Fruit fly (Drosophila melanogaster): ENCODE measurements around the gene Mst36Fa.

The Mst36Fa gene

DNA sequence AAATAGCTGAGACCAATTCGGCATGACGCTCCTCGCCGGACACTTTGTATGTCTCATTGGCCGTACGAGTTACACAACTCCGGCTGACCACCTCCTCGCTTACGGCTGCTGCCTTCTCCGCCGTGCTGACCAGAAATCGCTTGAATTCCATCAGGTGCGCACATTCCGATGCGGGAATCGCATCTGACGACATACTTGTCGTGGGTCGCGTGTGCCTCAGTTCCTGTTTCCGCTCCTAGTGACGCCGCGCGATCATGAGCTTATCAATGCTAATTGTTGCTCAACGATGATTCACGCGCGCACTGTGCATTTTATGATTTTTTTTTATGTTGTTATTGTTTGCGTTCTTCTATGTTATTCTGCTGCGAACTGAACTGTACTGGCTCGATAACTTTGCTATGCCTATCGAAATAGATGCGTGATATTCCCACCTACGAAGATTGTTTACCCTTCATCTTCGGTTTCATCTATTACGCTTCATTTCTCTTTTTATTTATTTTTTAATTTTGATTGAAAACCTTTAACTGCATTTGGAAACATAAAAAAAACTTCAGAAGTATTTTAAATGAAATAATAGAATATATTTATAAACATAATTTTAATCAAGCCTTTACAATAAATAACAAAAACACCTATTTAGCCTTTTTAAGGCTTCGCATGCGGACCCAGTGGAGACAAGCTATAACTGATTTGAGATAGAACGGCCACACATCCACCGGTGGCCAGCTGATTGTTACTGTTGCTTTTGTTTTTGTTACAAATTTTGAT is 26.1 kb upstream of the Mst36Fa start, which contains the start of the genes CG10376 and CG10343 (continued):
- TF ChIP-seq NC2β (GFP tag; optimal IDR thresholded peaks at IDR 0.05) (peak; percentile 18), BtbVII (GFP tag; optimal IDR thresholded peaks at IDR 0.05) (peak; percentile 68), Oaz (GFP tag; IDR thresholded peaks at IDR 0.05) (peak; percentile 76), CHES-1-like (GFP tag; optimal IDR thresholded peaks at IDR 0.05) (peak; percentile 49), nerfin-2 (GFP tag; IDR thresholded peaks at IDR 0.05; ENCODE audit: partially characterized antibody) (no peak), HHEX (GFP tag; optimal IDR thresholded peaks at IDR 0.05) (peak; percentile 77), Sox102F (GFP tag; optimal IDR thresholded peaks at IDR 0.05) (peak; percentile 91), pros (GFP tag; optimal IDR thresholded peaks at IDR 0.05) (no peak), CG12391 (tag; optimal IDR thresholded peaks at IDR 0.05) (peak; percentile 96), nerfin-1 (tag; optimal IDR thresholded peaks at IDR 0.05) (peak; percentile 99), fd96Cb (tag; optimal IDR thresholded peaks at IDR 0.05) (peak; percentile 91), eyg (GFP tag; optimal IDR thresholded peaks at IDR 0.05) (no peak), MTF-1 (GFP tag; optimal IDR thresholded peaks at IDR 0.05; ENCODE audit: borderline replicate concordance) (no peak), insv (GFP tag; optimal IDR thresholded peaks at IDR 0.05) (peak in 1 of 2 experiments; percentile 60), ase (GFP tag; IDR thresholded peaks at IDR 0.05) (peak; percentile 62; the same call in 1 of the 3 replicates), YL-1 (GFP tag; optimal IDR thresholded peaks at IDR 0.05) (peak; percentile 54), Ets97D (GFP tag; optimal IDR thresholded peaks at IDR 0.05) (peak; percentile 35), CTCF (GFP tag; optimal IDR thresholded peaks at IDR 0.05) (peak; percentile 24), CG11560 (tag; IDR thresholded peaks at IDR 0.05) (peak; percentile 82), slou (GFP tag; optimal IDR thresholded peaks at IDR 0.05) (peak; percentile 81), Adf1 (GFP tag; IDR thresholded peaks at IDR 0.05) (peak; percentile 66), CG2120 (GFP tag; optimal IDR thresholded peaks at IDR 0.05) (peak; percentile 84), CG14965 (GFP tag; optimal IDR thresholded peaks at IDR 0.05; ENCODE audit: borderline replicate concordance) (no peak), chm (GFP tag; IDR thresholded peaks at IDR 0.05) (0 out of 2 replicates have a peak, but pooled peaks have one; percentile 26), CoRest (tag; optimal IDR thresholded peaks at IDR 0.05) (peak; percentile 97), CG34224 (GFP tag; IDR thresholded peaks at IDR 0.05; ENCODE audit: partially characterized antibody) (no peak), CG18599 (GFP tag; optimal IDR thresholded peaks at IDR 0.05) (peak; percentile 88), vvl (GFP tag; IDR thresholded peaks at IDR 0.05) (peak; percentile 76), Stat92E (GFP tag; optimal IDR thresholded peaks at IDR 0.05) (peak in 1 of 3 experiments; percentile 54), CG9876 (GFP tag; optimal IDR thresholded peaks at IDR 0.05) (peak; percentile 43), lov (optimal IDR thresholded peaks at IDR 0.05) (no peak), lov (GFP tag; IDR thresholded peaks at IDR 0.05) (no peak), D19A (tag; optimal IDR thresholded peaks at IDR 0.05) (peak; percentile 99), cwo (GFP tag; optimal IDR thresholded peaks at IDR 0.05) (peak; percentile 28), BEAF-32 (GFP tag; optimal IDR thresholded peaks at IDR 0.05) (peak; percentile 49), NFAT (GFP tag; IDR thresholded peaks at IDR 0.05) (peak; percentile 85), CG15601 (tag; optimal IDR thresholded peaks at IDR 0.05) (peak; percentile 91), Atf-2 (GFP tag; optimal IDR thresholded peaks at IDR 0.05) (peak; percentile 34), CG32772 (GFP tag; IDR thresholded peaks at IDR 0.05) (no peak; the same call in none of the 2 replicates), Xrp1 (GFP tag; IDR thresholded peaks at IDR 0.05) (peak; percentile 86), gem (tag; optimal IDR thresholded peaks at IDR 0.05) (peak; percentile 97), chn (GFP tag; optimal IDR thresholded peaks at IDR 0.05) (peak; percentile 70), CG12236 (GFP tag; optimal IDR thresholded peaks at IDR 0.05) (no peak), sr (GFP tag; IDR thresholded peaks at IDR 0.05) (no peak), CG8388 (GFP tag; optimal IDR thresholded peaks at IDR 0.05) (peak; percentile 85), CG18011 (GFP tag; optimal IDR thresholded peaks at IDR 0.05) (peak; percentile 51), inv (GFP tag; IDR thresholded peaks at IDR 0.05; ENCODE audit: partially characterized antibody) (no peak), Dref (GFP tag; IDR thresholded peaks at IDR 0.05) (peak; percentile 56), HmgD (GFP tag; optimal IDR thresholded peaks at IDR 0.05) (no peak)

Measured in whole organism, embryonic.